Worm (Caenorhabditis elegans): ENCODE results near the gene srw-36.

DNA sequence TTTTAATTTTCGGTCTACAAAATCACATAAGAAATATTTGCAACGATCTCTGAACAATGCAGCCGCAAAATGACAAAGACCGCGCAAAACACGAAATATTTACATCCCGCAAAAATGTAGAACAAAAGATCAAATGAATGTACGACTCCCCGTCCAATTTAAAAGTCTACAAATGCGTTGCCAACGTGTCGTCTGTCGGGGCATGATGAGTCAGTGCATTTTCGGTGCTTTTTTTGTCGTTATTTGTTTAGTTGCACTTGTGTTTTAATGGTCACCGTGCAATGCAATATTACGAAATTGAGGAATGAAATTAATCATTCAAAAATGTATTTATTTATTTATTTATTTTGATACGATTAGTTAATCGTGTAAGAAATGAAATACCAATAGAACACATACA is 41.6 kb downstream of the srw-36 start:
- TF ChIP-seq dao-5 (tag; optimal IDR thresholded peaks at IDR 0.05) (no peak), W03F9.2 (tag; optimal IDR thresholded peaks at IDR 0.05) (no peak)
